Fruit fly (Drosophila melanogaster) whole organism, prepupa: Measurements from ENCODE around the gene CG12012.

Experiments
- CG3919 ChIP-seq: fragments of 200-800 bp; sonication (Bioruptor generic); optimal IDR thresholded peaks from 3 replicates; lab custom pipeline; 2016; ENCODE audit warnings: missing biosample characterization, missing genetic modification characterization
- CG6808 ChIP-seq: fragments of 200-800 bp; sonication (Bioruptor generic); optimal IDR thresholded peaks from 3 replicates; lab custom pipeline; 2017; ENCODE audit warnings: missing biosample characterization, missing genetic modification characterization, mild to moderate bottlenecking, moderate library complexity, missing genetic modification reagents
- Sox102F ChIP-seq: fragments of 200-800 bp; sonication (Bioruptor generic); optimal IDR thresholded peaks from 2 replicates; lab custom pipeline; 2016; ENCODE audit warnings: missing biosample characterization, mild to moderate bottlenecking, missing genetic modification characterization
- fkh ChIP-seq: fragments of 200-800 bp; sonication (Bioruptor generic); optimal IDR thresholded peaks from 3 replicates; lab custom pipeline; 2017; ENCODE audit warnings: missing biosample characterization, mild to moderate bottlenecking, missing genetic modification characterization, moderate library complexity

DNA sequence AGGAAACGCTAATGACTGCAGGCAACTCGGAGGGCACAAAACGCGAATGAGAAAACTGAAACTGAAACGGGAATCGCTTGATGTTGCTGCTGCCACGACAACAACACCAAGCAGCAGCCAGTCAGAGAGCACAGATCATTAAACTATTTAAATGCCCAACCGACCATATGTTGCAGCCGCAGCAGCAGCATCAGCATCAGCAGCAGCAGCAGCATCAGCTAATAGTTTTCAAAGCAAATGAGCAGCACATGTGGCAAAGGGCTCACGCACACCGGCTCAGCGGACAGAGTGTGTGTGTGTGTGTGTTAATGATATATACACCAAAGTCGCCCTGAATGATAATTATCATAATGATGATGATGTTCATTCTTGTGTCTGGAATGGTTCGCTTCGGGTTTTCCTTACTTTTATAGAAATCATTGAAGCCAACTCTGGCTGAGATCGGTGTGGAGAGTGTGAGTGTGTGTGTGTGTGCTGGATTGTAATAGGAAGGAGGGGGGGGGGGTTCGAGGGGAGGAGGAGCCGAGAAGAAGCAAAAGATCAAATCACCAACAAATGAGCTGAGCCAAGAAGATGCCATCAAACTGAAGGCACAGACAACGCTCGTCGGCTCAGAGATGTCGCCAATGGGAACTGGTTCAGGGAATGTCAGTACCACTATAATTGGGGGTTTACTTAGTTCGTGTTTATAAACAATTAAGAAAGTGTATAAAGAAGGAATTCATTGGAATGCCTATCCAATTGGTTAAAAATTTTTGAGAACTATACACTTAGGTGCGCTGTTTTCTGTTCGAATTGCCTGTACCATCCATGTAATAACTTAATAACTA is 32.5 kb downstream of the CG12012 start:
- TF ChIP-seq CG6808 (GFP tag; lab: Kevin White, UChicago) (no peak), CG3919 (GFP tag; lab: Kevin White, UChicago) (no peak), Sox102F (GFP tag; lab: Kevin White, UChicago) (no peak), fkh (GFP tag; lab: Kevin White, UChicago) (no peak)
